Worm (Caenorhabditis elegans) whole organism, young adult: ENCODE measurements around the gene dhs-18.

Experiments used
- attf-5 ChIP-seq: fragments of 200-800 bp; sonication (Bioruptor generic); optimal IDR thresholded peaks from 2 replicates; lab custom pipeline; 2018; ENCODE audit warnings: mild to moderate bottlenecking, missing genetic modification characterization, missing compliant biosample characterization
- ceh-91 ChIP-seq: fragments of 200-800 bp; sonication (Bioruptor generic); IDR thresholded peaks from 2 replicates; pipeline ENCODE4 v1.3.6; 2022; ENCODE audit warnings: missing genetic modification reagents, missing genetic modification characterization, missing compliant biosample characterization
- egl-44 ChIP-seq: fragments of 200-800 bp; sonication (Bioruptor generic); IDR thresholded peaks from 2 replicates; pipeline ENCODE4 v1.3.6; 2022; ENCODE audit warnings: missing genetic modification reagents, missing genetic modification characterization, missing compliant biosample characterization
- lin-35 ChIP-seq, 3 experiments: fragments of 150-350 bp in 2 of 3; sonication (generic microtip) in 1 of 3; optimal IDR thresholded peaks; 2 replicates each; lab custom pipeline; 2014 to 2018; ENCODE audit warnings: missing biosample characterization in 3 of 3, missing genetic modification characterization in 3 of 3, missing genetic modification reagents in 3 of 3
- nfya-1 ChIP-seq: sonication (generic microtip); optimal IDR thresholded peaks from 2 replicates; lab custom pipeline; 2017; ENCODE audit warnings: antibody characterized with exemption, missing compliant biosample characterization, missing genetic modification characterization, borderline replicate concordance; ENCODE audit not compliant: insufficient read depth
- nfya-2 ChIP-seq: fragments of 200-800 bp; sonication (Bioruptor generic); IDR thresholded peaks from 2 replicates; pipeline ENCODE4 v1.3.6; 2022; ENCODE audit warnings: missing genetic modification reagents, missing genetic modification characterization, missing compliant biosample characterization
- pha-4 ChIP-seq: fragments of 150-350 bp; sonication (generic microtip); optimal IDR thresholded peaks from 2 replicates; lab custom pipeline; 2014; ENCODE audit warnings: missing biosample characterization, missing genetic modification reagents, missing genetic modification characterization
- unc-130 ChIP-seq: sonication (generic microtip); optimal IDR thresholded peaks from 2 replicates; lab custom pipeline; 2016; ENCODE audit warnings: missing genetic modification reagents, missing genetic modification characterization, missing compliant biosample characterization

DNA sequence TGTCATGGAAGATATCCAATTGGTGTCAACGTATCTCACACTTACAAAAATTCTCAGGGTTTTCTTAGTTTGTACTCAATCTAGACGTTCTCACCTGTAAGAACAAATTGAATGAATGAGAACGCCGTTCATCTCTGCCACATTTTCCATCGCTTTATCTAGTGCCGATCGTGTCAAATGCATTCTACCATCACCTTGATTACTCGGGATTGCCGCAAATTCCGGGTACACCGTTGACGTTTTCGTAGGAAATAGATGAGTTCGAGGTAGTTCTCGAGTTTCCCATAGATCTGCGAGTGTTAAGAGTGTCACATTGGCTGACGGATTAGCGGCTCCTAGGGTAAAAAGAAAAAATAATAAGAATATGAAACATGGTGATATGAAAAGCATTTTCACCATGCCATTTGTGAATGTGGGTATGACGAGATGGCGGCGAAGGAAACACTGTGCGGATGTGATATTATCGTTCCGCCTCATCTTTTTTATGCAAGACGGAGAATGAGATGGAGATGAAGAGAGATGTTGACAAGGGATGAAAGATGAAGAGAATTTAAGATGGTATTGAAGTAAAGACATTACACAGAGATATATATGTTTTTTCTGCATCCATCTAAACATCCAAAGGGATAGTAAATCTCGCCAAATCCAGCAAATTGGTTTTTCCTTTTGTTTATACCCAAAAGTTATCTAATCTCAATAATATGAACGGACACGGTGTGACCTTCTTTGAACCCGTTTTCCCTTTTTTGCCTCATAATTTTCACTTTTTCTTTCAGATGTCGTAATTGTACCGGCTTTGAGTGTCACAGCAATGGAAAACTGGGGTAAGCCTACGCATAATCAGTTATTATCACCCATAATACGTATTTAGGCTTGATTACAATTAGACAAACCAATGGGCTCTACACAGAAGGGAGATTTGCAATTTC is 46.8 kb upstream of the dhs-18 start, which contains the start of gene lact-8:
- no peak for TF ChIP-seq unc-130 (GFP tag; lab: Kevin White, UChicago)
- TF ChIP-seq egl-44 (GFP tag; lab: Robert Waterston, UW): no peak
- TF ChIP-seq attf-5: no peak
- no peak for TF ChIP-seq pha-4 (tag; lab: Kevin White, UChicago)
- no peak for TF ChIP-seq nfya-2 (GFP tag; lab: Robert Waterston, UW)
- no peak for TF ChIP-seq ceh-91 (GFP tag; lab: Robert Waterston, UW)
- TF ChIP-seq nfya-1 (tag; lab: Kevin White, UChicago): no peak
- TF ChIP-seq lin-35 (GFP tag; optimal IDR thresholded peaks at IDR 0.05; lab: Kevin White, UChicago): no peak
